Worm (Caenorhabditis elegans) whole organism, early embryonic: ENCODE results near the gene vps-53.

Experiments used
- B0310.2 ChIP-seq: sonication (generic microtip); optimal IDR thresholded peaks from 2 replicates; lab custom pipeline; 2016; ENCODE audit warnings: mild to moderate bottlenecking, missing genetic modification characterization, missing compliant biosample characterization
- F13C5.2 ChIP-seq: sonication (generic microtip); optimal IDR thresholded peaks from 2 replicates; lab custom pipeline; 2017; ENCODE audit warnings: mild to moderate bottlenecking, missing genetic modification characterization, inconsistent platforms, missing compliant biosample characterization
- aly-1 ChIP-seq: sonication (generic microtip); optimal IDR thresholded peaks from 2 replicates; lab custom pipeline; 2016; ENCODE audit warnings: missing genetic modification characterization, missing compliant biosample characterization
- ama-1 ChIP-seq: fragments of 150-350 bp; optimal IDR thresholded peaks from 2 replicates; lab custom pipeline; 2014
- ceh-13 ChIP-seq: fragments of 200-800 bp; sonication (Bioruptor generic); optimal IDR thresholded peaks from 2 replicates; lab custom pipeline; 2018; ENCODE audit warnings: mild to moderate bottlenecking, missing genetic modification characterization, missing compliant biosample characterization
- ceh-36 ChIP-seq: sonication (generic microtip); optimal IDR thresholded peaks from 2 replicates; lab custom pipeline; 2016; ENCODE audit warnings: missing genetic modification characterization, inconsistent platforms, missing compliant biosample characterization
- ets-7 ChIP-seq: sonication (generic microtip); optimal IDR thresholded peaks from 2 replicates; lab custom pipeline; 2016; ENCODE audit warnings: missing genotype, missing genetic modification characterization, missing compliant biosample characterization
- flt-1 ChIP-seq: fragments of 200-800 bp; sonication (Bioruptor generic); IDR thresholded peaks from 2 replicates; pipeline ENCODE4 v1.3.6; 2022; ENCODE audit warnings: missing genetic modification characterization, missing compliant biosample characterization
- hmbx-1 ChIP-seq: sonication (generic microtip); optimal IDR thresholded peaks from 2 replicates; lab custom pipeline; 2016; ENCODE audit warnings: mild to moderate bottlenecking, missing genetic modification characterization, missing compliant biosample characterization
- hmg-4 ChIP-seq: fragments of 200-800 bp; sonication (Bioruptor generic); optimal IDR thresholded peaks from 2 replicates; lab custom pipeline; 2018; ENCODE audit warnings: mild to moderate bottlenecking, missing genetic modification characterization, missing compliant biosample characterization
- hnd-1 ChIP-seq: sonication (generic microtip); optimal IDR thresholded peaks from 2 replicates; lab custom pipeline; 2016; ENCODE audit warnings: missing genetic modification characterization, missing compliant biosample characterization
- pes-1 ChIP-seq: fragments of 200-800 bp; sonication (Bioruptor generic); IDR thresholded peaks from 2 replicates; pipeline ENCODE4 v1.3.6; 2022; ENCODE audit warnings: missing genetic modification reagents, missing genetic modification characterization, missing compliant biosample characterization
- scrt-1 ChIP-seq: fragments of 200-800 bp; sonication (Bioruptor generic); IDR thresholded peaks from 2 replicates; pipeline ENCODE4 v1.3.6; 2022; ENCODE audit warnings: missing genetic modification characterization, missing compliant biosample characterization
- sea-1 ChIP-seq: fragments of 200-800 bp; sonication (Bioruptor generic); conservative IDR thresholded peaks from 2 replicates; pipeline ENCODE4 v1.3.6; 2022; ENCODE audit warnings: missing genetic modification characterization, missing compliant biosample characterization
- tbx-11 ChIP-seq: fragments of 200-800 bp; sonication (Bioruptor generic); IDR thresholded peaks from 2 replicates; pipeline ENCODE4 v1.3.6; 2022; ENCODE audit warnings: missing genetic modification characterization, missing compliant biosample characterization
- tbx-37 ChIP-seq: fragments of 200-800 bp; sonication (Bioruptor generic); conservative IDR thresholded peaks from 2 replicates; pipeline ENCODE4 v1.3.6; 2022; ENCODE audit warnings: missing genetic modification reagents, missing genetic modification characterization, missing compliant biosample characterization
- tra-4 ChIP-seq: sonication (generic microtip); optimal IDR thresholded peaks from 2 replicates; lab custom pipeline; 2017; ENCODE audit warnings: missing genetic modification characterization, missing compliant biosample characterization

vps-53 gene

DNA sequence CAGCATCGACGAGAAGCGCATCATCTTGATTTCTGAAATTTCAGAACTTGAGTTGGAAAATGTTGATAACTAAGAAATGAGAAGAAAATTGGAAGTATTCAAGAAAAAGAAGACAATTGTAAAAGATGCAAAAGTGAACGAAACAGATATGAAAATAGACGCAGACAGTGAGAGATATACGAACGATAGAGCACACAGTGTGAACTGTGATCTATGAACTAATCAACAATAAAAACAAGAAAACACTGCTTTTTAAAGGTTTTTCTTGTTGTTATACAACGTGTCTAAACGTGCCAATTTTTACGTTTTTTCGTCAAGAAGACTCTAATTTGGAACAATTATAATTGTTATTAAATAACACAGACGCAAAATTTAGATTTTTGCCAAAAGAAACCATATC is 4.5 kb downstream of the vps-53 start, which contains the start of gene ech-6:
Gene ech-6, minus strand, starts transcription at position 32 of the 400 bp plus-strand sequence.
- no peak for TF ChIP-seq ceh-13 (GFP tag; lab: Kevin White, UChicago)

DNA sequence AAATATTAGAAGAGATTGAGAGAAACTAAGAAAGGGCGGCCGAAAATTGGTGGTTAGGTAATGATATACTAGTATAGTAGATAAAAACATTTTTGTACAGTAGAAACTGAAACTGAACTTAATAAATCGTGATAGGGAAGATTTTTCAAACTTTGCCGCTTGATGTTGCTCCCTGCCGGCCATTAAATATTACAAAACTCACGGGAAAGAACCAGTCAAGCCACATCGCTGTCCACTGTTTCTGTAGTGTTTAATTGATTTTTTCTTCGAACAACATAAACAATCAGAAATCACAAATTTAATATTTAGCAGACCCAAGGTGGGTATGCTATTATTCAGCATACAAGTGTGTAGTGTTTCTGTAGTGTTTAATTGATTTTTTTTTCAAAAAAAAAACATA is 6.2 kb downstream of the vps-53 start, which contains the start of gene T05G5.5:
Gene T05G5.5, minus strand, starts transcription at position 359 of the 400 bp plus-strand sequence.
- TF ChIP-seq hnd-1 (tag; lab: Kevin White, UChicago) (no peak), aly-1 (tag; lab: Kevin White, UChicago) (no peak), B0310.2 (tag; lab: Kevin White, UChicago) (no peak), hmg-4 (GFP tag; lab: Kevin White, UChicago) (no peak)

DNA sequence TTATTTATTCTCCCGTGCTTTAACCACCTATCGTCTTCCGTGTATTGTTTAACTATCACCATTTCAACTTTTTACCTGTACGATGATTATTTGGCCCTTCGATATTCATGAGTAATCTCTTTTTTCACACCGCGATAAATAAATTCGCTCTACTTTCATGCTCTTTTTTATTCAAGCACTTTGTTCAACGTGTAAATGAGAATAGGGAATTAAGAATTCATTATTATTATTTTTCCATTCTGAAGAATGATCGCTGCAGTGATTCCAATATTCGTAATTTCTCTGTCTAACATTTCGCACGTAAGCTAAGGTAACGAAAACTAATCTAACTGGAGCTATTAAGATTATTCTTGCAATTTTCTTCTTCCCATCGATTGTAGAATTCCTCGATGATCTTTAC is 8.6 kb downstream of the vps-53 start, which contains the start of gene T05G5.4:
Gene T05G5.4, plus strand, starts transcription at position 241 of the 400 bp plus-strand sequence.
- TF ChIP-seq F13C5.2 (tag; lab: Kevin White, UChicago) (no peak), scrt-1 (GFP tag; lab: Robert Waterston, UW) (no peak), tbx-37 (GFP tag; lab: Robert Waterston, UW) (no peak), aly-1 (tag; lab: Kevin White, UChicago) (no peak), flt-1 (GFP tag; lab: Robert Waterston, UW) (no peak), B0310.2 (tag; lab: Kevin White, UChicago) (no peak), hmbx-1 (tag; lab: Kevin White, UChicago) (no peak), pes-1 (no peak), ceh-36 (no peak)

DNA sequence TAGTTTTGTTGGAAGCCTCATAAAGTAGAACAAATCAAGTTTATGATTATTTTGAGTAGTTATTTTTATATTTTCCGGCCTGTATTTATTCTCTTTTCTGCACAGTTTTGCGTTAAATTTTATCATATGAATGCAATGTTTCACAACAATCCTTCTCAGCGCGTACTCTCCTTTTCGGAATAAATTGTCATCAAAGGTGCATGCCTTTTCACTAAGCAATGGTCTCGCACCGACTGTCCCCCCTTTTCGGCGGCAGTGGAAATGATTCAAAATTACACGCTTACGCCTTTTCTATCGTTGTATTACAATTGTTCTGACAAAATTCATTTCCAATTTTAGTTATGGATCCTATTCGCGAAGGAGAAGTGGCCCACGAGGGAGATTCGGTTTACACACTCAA is 10.2 kb downstream of the vps-53 start, which contains the start of the genes iff-1 and cdk-1:
Gene iff-1, minus strand, starts transcription at position 61 of the 400 bp plus-strand sequence.
Gene cdk-1, plus strand, starts transcription at position 340 of the 400 bp plus-strand sequence.
- TF ChIP-seq ceh-36 (no peak), hmg-4 (GFP tag; lab: Kevin White, UChicago) (peak; percentile 33), tbx-37 (GFP tag; lab: Robert Waterston, UW) (no peak), hmbx-1 (tag; lab: Kevin White, UChicago) (no peak), flt-1 (GFP tag; lab: Robert Waterston, UW) (no peak)

DNA sequence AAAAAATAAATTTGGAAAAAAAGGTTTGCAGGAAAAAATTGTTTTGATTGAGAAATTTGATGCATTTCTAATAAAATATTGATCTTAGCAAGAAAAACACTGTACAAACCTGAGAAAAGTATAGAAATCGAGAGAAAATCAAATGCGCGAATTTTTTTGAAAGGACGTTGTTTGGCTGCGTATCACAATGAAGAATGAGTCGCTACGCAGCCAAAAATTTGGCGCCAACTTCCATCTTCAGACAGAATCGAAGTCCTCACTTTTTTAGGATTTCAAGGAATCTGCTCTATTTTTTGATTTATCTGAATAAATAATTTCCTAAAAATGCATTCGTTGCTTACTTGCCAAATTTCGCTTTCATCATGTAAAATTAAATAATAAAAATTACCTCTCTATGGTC is 10.6 kb downstream of the vps-53 start:
- TF ChIP-seq pes-1 = no peak
- no peak for TF ChIP-seq F13C5.2 (tag; lab: Kevin White, UChicago)
- TF ChIP-seq ama-1 (lab: Kevin White, UChicago) = no peak
- TF ChIP-seq flt-1 (GFP tag; lab: Robert Waterston, UW) = no peak
- no peak for TF ChIP-seq hmg-4 (GFP tag; lab: Kevin White, UChicago)
- no peak for TF ChIP-seq ets-7 (tag; lab: Kevin White, UChicago)
- TF ChIP-seq ceh-36 = no peak
- TF ChIP-seq ceh-13 (GFP tag; lab: Kevin White, UChicago) = no peak
- TF ChIP-seq aly-1 (tag; lab: Kevin White, UChicago) = no peak
- no peak for TF ChIP-seq hnd-1 (tag; lab: Kevin White, UChicago)
- no peak for TF ChIP-seq hmbx-1 (tag; lab: Kevin White, UChicago)
- TF ChIP-seq sea-1 = no peak
- no peak for TF ChIP-seq B0310.2 (tag; lab: Kevin White, UChicago)
- no peak for TF ChIP-seq tra-4 (tag; lab: Kevin White, UChicago)
- TF ChIP-seq scrt-1 (GFP tag; lab: Robert Waterston, UW) = no peak
- no peak for TF ChIP-seq tbx-11
- no peak for TF ChIP-seq tbx-37 (GFP tag; lab: Robert Waterston, UW)

DNA sequence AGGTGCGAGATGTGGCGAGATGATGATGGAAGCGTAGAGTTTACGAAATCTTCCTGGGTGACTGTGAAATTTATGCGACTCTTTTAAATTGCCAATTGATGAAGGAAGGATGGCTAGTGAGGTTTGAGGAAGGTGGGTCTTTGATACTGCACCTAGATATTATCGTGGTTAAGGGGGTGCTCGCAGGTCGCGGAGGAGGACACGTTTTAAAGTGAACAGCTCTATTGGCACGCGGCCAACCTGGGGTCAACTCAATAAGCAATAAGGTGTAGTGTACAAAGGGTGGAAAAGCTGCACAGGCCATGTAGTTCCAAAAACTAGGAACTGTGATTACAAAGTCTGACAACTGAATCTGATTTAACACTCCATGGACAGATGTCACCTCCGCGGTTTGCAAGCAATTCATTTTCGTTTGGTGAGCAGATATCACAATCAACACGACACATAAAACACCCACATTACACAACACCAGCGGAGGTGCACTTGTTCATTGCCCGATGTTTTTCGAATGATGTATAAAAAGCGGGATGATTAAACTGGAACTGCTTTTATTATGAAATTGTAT is 11.9 kb downstream of the vps-53 start:
- TF ChIP-seq ceh-13 (GFP tag; lab: Kevin White, UChicago) = no peak
- no peak for TF ChIP-seq ama-1 (lab: Kevin White, UChicago)
- no peak for TF ChIP-seq tbx-37 (GFP tag; lab: Robert Waterston, UW)
- TF ChIP-seq sea-1 = no peak
- no peak for TF ChIP-seq flt-1 (GFP tag; lab: Robert Waterston, UW)
- no peak for TF ChIP-seq hmbx-1 (tag; lab: Kevin White, UChicago)
- TF ChIP-seq hmg-4 (GFP tag; lab: Kevin White, UChicago) = no peak
- no peak for TF ChIP-seq aly-1 (tag; lab: Kevin White, UChicago)
- no peak for TF ChIP-seq hnd-1 (tag; lab: Kevin White, UChicago)
- no peak for TF ChIP-seq tra-4 (tag; lab: Kevin White, UChicago)
- no peak for TF ChIP-seq pes-1
- no peak for TF ChIP-seq ets-7 (tag; lab: Kevin White, UChicago)
- TF ChIP-seq scrt-1 (GFP tag; lab: Robert Waterston, UW) = no peak

DNA sequence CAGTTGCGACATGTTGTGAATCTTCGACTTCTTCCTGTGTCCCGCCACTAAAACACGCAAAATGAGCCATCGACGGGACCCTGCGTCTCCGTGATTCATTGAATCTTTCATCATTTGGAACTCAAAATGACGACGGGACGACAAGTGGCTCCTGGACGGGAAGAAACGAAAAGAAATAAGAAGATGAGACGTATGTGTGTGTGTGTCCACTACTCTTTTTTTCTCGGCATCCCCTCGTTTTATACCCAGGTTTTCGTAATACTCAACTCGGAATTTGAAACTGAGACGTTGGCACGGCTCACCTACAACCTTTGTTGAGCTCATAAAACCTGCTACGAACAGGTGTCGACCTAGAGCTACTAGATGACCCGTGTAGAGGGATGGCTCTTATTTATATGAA is 12.8 kb downstream of the vps-53 start:
- TF ChIP-seq ets-7 (tag; lab: Kevin White, UChicago) = no peak
- no peak for TF ChIP-seq ama-1 (lab: Kevin White, UChicago)
- no peak for TF ChIP-seq pes-1
- TF ChIP-seq hnd-1 (tag; lab: Kevin White, UChicago) = no peak
- no peak for TF ChIP-seq sea-1
- no peak for TF ChIP-seq B0310.2 (tag; lab: Kevin White, UChicago)
- TF ChIP-seq aly-1 (tag; lab: Kevin White, UChicago) = no peak
- no peak for TF ChIP-seq flt-1 (GFP tag; lab: Robert Waterston, UW)
- TF ChIP-seq ceh-36 = no peak
- no peak for TF ChIP-seq tbx-11
- no peak for TF ChIP-seq scrt-1 (GFP tag; lab: Robert Waterston, UW)
- TF ChIP-seq tra-4 (tag; lab: Kevin White, UChicago) = no peak

DNA sequence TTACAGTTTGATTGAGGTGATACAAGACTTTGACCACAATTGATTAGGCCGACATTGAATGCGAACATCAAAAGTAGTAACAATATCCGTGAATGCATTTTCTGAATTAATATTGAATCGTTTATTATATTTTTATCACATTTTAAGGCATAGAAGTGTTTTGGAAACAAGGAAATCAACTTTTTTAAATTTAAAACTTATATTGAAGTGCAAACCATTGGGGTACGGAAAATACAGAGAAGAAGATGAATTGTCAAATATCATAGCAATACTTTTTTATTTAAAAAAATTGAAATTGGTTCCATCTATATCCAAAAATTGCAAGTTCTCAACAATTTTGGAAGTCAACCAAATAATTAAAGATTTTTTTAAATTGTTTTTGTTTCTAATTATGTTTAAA is 14.1 kb downstream of the vps-53 start, which contains the start of gene T05G5.1:
Gene T05G5.1, minus strand, starts transcription at position 101 of the 400 bp plus-strand sequence.
- no peak for TF ChIP-seq B0310.2 (tag; lab: Kevin White, UChicago)
- TF ChIP-seq flt-1 (GFP tag; lab: Robert Waterston, UW) = no peak
- TF ChIP-seq tbx-37 (GFP tag; lab: Robert Waterston, UW) = no peak
- TF ChIP-seq hmg-4 (GFP tag; lab: Kevin White, UChicago) = no peak
- no peak for TF ChIP-seq aly-1 (tag; lab: Kevin White, UChicago)
- TF ChIP-seq ceh-13 (GFP tag; lab: Kevin White, UChicago) = no peak
- TF ChIP-seq hnd-1 (tag; lab: Kevin White, UChicago) = no peak
- no peak for TF ChIP-seq ceh-36
- no peak for TF ChIP-seq ets-7 (tag; lab: Kevin White, UChicago)
- TF ChIP-seq sea-1 = no peak
- TF ChIP-seq tra-4 (tag; lab: Kevin White, UChicago) = no peak
